Fruit fly (Drosophila melanogaster) whole organism, prepupa: Measurements from ENCODE around the gene ncd.

Source experiments
- Blimp-1 ChIP-seq: fragments of 200-800 bp; sonication (Bioruptor generic); optimal IDR thresholded peaks from 3 replicates; lab custom pipeline; 2017; ENCODE audit warnings: missing biosample characterization, missing genetic modification characterization, mild to moderate bottlenecking, moderate library complexity, missing genetic modification reagents
- CG10669 ChIP-seq: fragments of 200-800 bp; sonication (Bioruptor generic); optimal IDR thresholded peaks from 3 replicates; lab custom pipeline; 2018; ENCODE audit warnings: missing biosample characterization, mild to moderate bottlenecking, missing genetic modification characterization, moderate library complexity
- CG11294 ChIP-seq: fragments of 200-800 bp; sonication (Bioruptor generic); IDR thresholded peaks from 2 replicates; pipeline ENCODE4 v1.3.6; 2022; ENCODE audit warnings: missing biosample characterization, missing genetic modification characterization
- CG11762 ChIP-seq: fragments of 200-800 bp; sonication (Bioruptor generic); optimal IDR thresholded peaks from 3 replicates; lab custom pipeline; 2016; ENCODE audit warnings: missing biosample characterization, missing genetic modification characterization; ENCODE audit not compliant: insufficient read depth
- CG1621 ChIP-seq: fragments of 200-800 bp; sonication (Bioruptor generic); optimal IDR thresholded peaks from 3 replicates; lab custom pipeline; 2018; ENCODE audit warnings: missing biosample characterization, mild to moderate bottlenecking, missing genetic modification characterization
- CG16779 ChIP-seq: fragments of 200-800 bp; sonication (Bioruptor generic); optimal IDR thresholded peaks from 3 replicates; lab custom pipeline; 2017; ENCODE audit warnings: missing biosample characterization, mild to moderate bottlenecking, missing genetic modification characterization
- CG3032 ChIP-seq: fragments of 200-800 bp; optimal IDR thresholded peaks from 2 replicates; lab custom pipeline; 2019; ENCODE audit warnings: missing biosample characterization, mild to moderate bottlenecking, missing genetic modification characterization, moderate library complexity
- CG31627 ChIP-seq: fragments of 200-800 bp; sonication (Bioruptor generic); optimal IDR thresholded peaks from 3 replicates; lab custom pipeline; 2016; ENCODE audit warnings: missing biosample characterization, missing genetic modification characterization
- CG34406 ChIP-seq: fragments of 200-800 bp; sonication (Bioruptor generic); optimal IDR thresholded peaks from 3 replicates; lab custom pipeline; 2016; ENCODE audit warnings: missing biosample characterization, missing genetic modification characterization
- CG3919 ChIP-seq: fragments of 200-800 bp; sonication (Bioruptor generic); optimal IDR thresholded peaks from 3 replicates; lab custom pipeline; 2016; ENCODE audit warnings: missing biosample characterization, missing genetic modification characterization
- CG4318 ChIP-seq: fragments of 200-800 bp; sonication (Bioruptor generic); optimal IDR thresholded peaks from 3 replicates; lab custom pipeline; 2017; ENCODE audit warnings: missing biosample characterization, mild to moderate bottlenecking, missing genetic modification characterization
- CG6163 ChIP-seq: fragments of 200-800 bp; sonication (Bioruptor generic); IDR thresholded peaks from 3 replicates; pipeline ENCODE4 v1.3.6; 2022; ENCODE audit warnings: missing biosample characterization, missing genetic modification characterization
- CG6276 ChIP-seq: fragments of 200-800 bp; sonication (Bioruptor generic); optimal IDR thresholded peaks from 2 replicates; lab custom pipeline; 2017; ENCODE audit warnings: missing biosample characterization, mild to moderate bottlenecking, missing genetic modification characterization
- CG6792 ChIP-seq: fragments of 200-800 bp; sonication (Bioruptor generic); optimal IDR thresholded peaks from 3 replicates; lab custom pipeline; 2016; ENCODE audit warnings: missing biosample characterization, missing genetic modification characterization
- CG6808 ChIP-seq: fragments of 200-800 bp; sonication (Bioruptor generic); optimal IDR thresholded peaks from 3 replicates; lab custom pipeline; 2017; ENCODE audit warnings: missing biosample characterization, missing genetic modification characterization, mild to moderate bottlenecking, moderate library complexity, missing genetic modification reagents
- CG8119 ChIP-seq: fragments of 200-800 bp; sonication (Bioruptor generic); IDR thresholded peaks from 3 replicates; pipeline ENCODE4 v1.3.6; 2022; ENCODE audit warnings: missing biosample characterization, missing genetic modification characterization
- CG8319 ChIP-seq: fragments of 200-800 bp; sonication (Bioruptor generic); optimal IDR thresholded peaks from 3 replicates; lab custom pipeline; 2016; ENCODE audit warnings: missing biosample characterization, missing genetic modification characterization
- CG8632 ChIP-seq: fragments of 200-800 bp; sonication (Bioruptor generic); optimal IDR thresholded peaks from 3 replicates; lab custom pipeline; 2016; ENCODE audit warnings: missing biosample characterization, missing genetic modification characterization
- CG9139 ChIP-seq: fragments of 200-800 bp; sonication (Bioruptor generic); optimal IDR thresholded peaks from 3 replicates; lab custom pipeline; 2017; ENCODE audit warnings: missing biosample characterization, mild to moderate bottlenecking, missing genetic modification characterization
- Eip75B ChIP-seq: fragments of 200-800 bp; sonication (Bioruptor generic); optimal IDR thresholded peaks from 3 replicates; lab custom pipeline; 2016; ENCODE audit warnings: missing biosample characterization, missing genetic modification characterization
- Eip93F ChIP-seq: fragments of 200-800 bp; sonication (Bioruptor generic); optimal IDR thresholded peaks from 2 replicates; lab custom pipeline; 2016; ENCODE audit warnings: missing biosample characterization, mild to moderate bottlenecking, missing genetic modification characterization
- Ets21C ChIP-seq: fragments of 200-800 bp; sonication (Bioruptor generic); optimal IDR thresholded peaks from 3 replicates; lab custom pipeline; 2016; ENCODE audit warnings: missing biosample characterization, missing genetic modification characterization
- Ets96B ChIP-seq: fragments of 200-800 bp; optimal IDR thresholded peaks from 2 replicates; lab custom pipeline; 2019; ENCODE audit warnings: missing biosample characterization, mild to moderate bottlenecking, missing genetic modification characterization, moderate library complexity
- Gug ChIP-seq: fragments of 200-800 bp; sonication (Bioruptor generic); IDR thresholded peaks from 2 replicates; pipeline ENCODE4 v1.3.6; 2022; ENCODE audit warnings: missing biosample characterization, missing genetic modification characterization
- Hr38 ChIP-seq: sonication (Bioruptor generic); optimal IDR thresholded peaks from 2 replicates; lab custom pipeline; 2016; ENCODE audit warnings: missing biosample characterization, missing genetic modification characterization
- Hr4 ChIP-seq: fragments of 200-800 bp; sonication (Bioruptor generic); optimal IDR thresholded peaks from 3 replicates; lab custom pipeline; 2016; ENCODE audit warnings: missing biosample characterization, missing genetic modification characterization
- Lpt ChIP-seq: fragments of 200-800 bp; sonication (Bioruptor generic); optimal IDR thresholded peaks from 3 replicates; lab custom pipeline; 2016; ENCODE audit warnings: missing biosample characterization, missing genetic modification characterization
- Met ChIP-seq: fragments of 200-800 bp; sonication (Bioruptor generic); optimal IDR thresholded peaks from 3 replicates; lab custom pipeline; 2016; ENCODE audit warnings: missing biosample characterization, missing genetic modification characterization
- OdsH ChIP-seq: fragments of 200-800 bp; sonication (Bioruptor generic); optimal IDR thresholded peaks from 3 replicates; lab custom pipeline; 2016; ENCODE audit warnings: missing biosample characterization, missing genetic modification characterization
- Smox ChIP-seq: fragments of 200-800 bp; sonication (Bioruptor generic); optimal IDR thresholded peaks from 3 replicates; lab custom pipeline; 2016; ENCODE audit warnings: missing biosample characterization, missing genetic modification characterization
- Sox102F ChIP-seq: fragments of 200-800 bp; sonication (Bioruptor generic); optimal IDR thresholded peaks from 2 replicates; lab custom pipeline; 2016; ENCODE audit warnings: missing biosample characterization, mild to moderate bottlenecking, missing genetic modification characterization
- acj6 ChIP-seq: fragments of 200-800 bp; sonication (Bioruptor generic); optimal IDR thresholded peaks from 3 replicates; lab custom pipeline; 2016; ENCODE audit warnings: missing biosample characterization, missing genetic modification characterization
- cyc ChIP-seq: fragments of 200-800 bp; sonication (Bioruptor generic); optimal IDR thresholded peaks from 3 replicates; lab custom pipeline; 2016; ENCODE audit warnings: missing biosample characterization, missing genetic modification characterization
- dac ChIP-seq: fragments of 200-800 bp; sonication (Bioruptor generic); optimal IDR thresholded peaks from 2 replicates; lab custom pipeline; 2017; ENCODE audit warnings: missing biosample characterization, mild to moderate bottlenecking, missing genetic modification characterization
- dsx ChIP-seq: fragments of 200-800 bp; optimal IDR thresholded peaks from 3 replicates; lab custom pipeline; 2019; ENCODE audit warnings: missing biosample characterization, mild to moderate bottlenecking, missing genetic modification characterization, moderate library complexity; ENCODE audit not compliant: poor library complexity, severe bottlenecking
- eg ChIP-seq: fragments of 200-800 bp; sonication (Bioruptor generic); IDR thresholded peaks from 3 replicates; pipeline ENCODE4 v1.3.6; 2022; ENCODE audit warnings: missing biosample characterization, missing genetic modification characterization
- esn ChIP-seq: fragments of 200-800 bp; sonication (Bioruptor generic); optimal IDR thresholded peaks from 2 replicates; lab custom pipeline; 2016; ENCODE audit warnings: missing biosample characterization, mild to moderate bottlenecking, missing genetic modification characterization, moderate library complexity
- fd59A ChIP-seq: fragments of 200-800 bp; sonication (Bioruptor generic); optimal IDR thresholded peaks from 2 replicates; lab custom pipeline; 2017; ENCODE audit warnings: missing biosample characterization, mild to moderate bottlenecking, missing genetic modification characterization, missing genetic modification reagents
- fd85E ChIP-seq: fragments of 200-800 bp; sonication (Bioruptor generic); optimal IDR thresholded peaks from 3 replicates; lab custom pipeline; 2016; ENCODE audit warnings: missing biosample characterization, missing genetic modification characterization
- fkh ChIP-seq: fragments of 200-800 bp; sonication (Bioruptor generic); optimal IDR thresholded peaks from 3 replicates; lab custom pipeline; 2017; ENCODE audit warnings: missing biosample characterization, mild to moderate bottlenecking, missing genetic modification characterization, moderate library complexity
- lz ChIP-seq: fragments of 200-800 bp; sonication (Bioruptor generic); optimal IDR thresholded peaks from 3 replicates; lab custom pipeline; 2016; ENCODE audit warnings: missing biosample characterization, missing genetic modification characterization
- net ChIP-seq: fragments of 200-800 bp; sonication (Bioruptor generic); optimal IDR thresholded peaks from 3 replicates; lab custom pipeline; 2016; ENCODE audit warnings: missing biosample characterization, missing genetic modification characterization
- pdm3 ChIP-seq: fragments of 200-800 bp; sonication (Bioruptor generic); optimal IDR thresholded peaks from 3 replicates; lab custom pipeline; 2016; ENCODE audit warnings: missing biosample characterization, missing genetic modification characterization
- salr ChIP-seq, 2 experiments: fragments of 200-800 bp; sonication (Bioruptor generic); optimal IDR thresholded peaks; 3 replicates each; lab custom pipeline; 2016 to 2018; ENCODE audit warnings: missing biosample characterization in 2 of 2, missing genetic modification characterization in 2 of 2, mild to moderate bottlenecking in 1 of 2
- spab ChIP-seq: fragments of 200-800 bp; sonication (Bioruptor generic); optimal IDR thresholded peaks from 2 replicates; lab custom pipeline; 2017; ENCODE audit warnings: missing biosample characterization, mild to moderate bottlenecking, missing genetic modification characterization, missing genetic modification reagents
- ss ChIP-seq, 2 experiments: fragments of 200-800 bp; sonication (Bioruptor generic); optimal IDR thresholded peaks; 2 replicates in 1 of 2; 3 replicates in 1 of 2; lab custom pipeline; 2017 to 2018; ENCODE audit warnings: mild to moderate bottlenecking in 2 of 2, missing biosample characterization in 2 of 2, missing genetic modification characterization in 2 of 2, moderate library complexity in 1 of 2
- vri ChIP-seq: fragments of 200-800 bp; sonication (Bioruptor generic); optimal IDR thresholded peaks from 3 replicates; lab custom pipeline; 2016; ENCODE audit warnings: missing biosample characterization, mild to moderate bottlenecking, missing genetic modification characterization

The ncd gene

dm6 chr3R:29806682-29807393 is at the start of gene ncd, which contains the start of gene ca:
Gene ncd (minus strand): TSS chr3R:29807127.
Gene ca (plus strand): TSS chr3R:29806811.
- TF ChIP-seq eg (GFP tag; lab: Robert Waterston, UW) (0 out of 3 replicates have a peak, but pooled peaks have one; percentile 14), Blimp-1 (GFP tag; lab: Kevin White, UChicago) (no peak), CG31627 (GFP tag; lab: Kevin White, UChicago) (peak; percentile 15), CG9139 (no peak), CG3919 (GFP tag; lab: Kevin White, UChicago) (no peak), OdsH (GFP tag; lab: Kevin White, UChicago) (no peak), CG8319 (GFP tag; lab: Kevin White, UChicago) (no peak), Gug (GFP tag; lab: Robert Waterston, UW) (no peak), CG6792 (no peak)

- TF ChIP-seq CG31627 (GFP tag; lab: Kevin White, UChicago) (no peak), fkh (GFP tag; lab: Kevin White, UChicago) (no peak), CG11762 (GFP tag; lab: Kevin White, UChicago) (peak; percentile 5), Smox (GFP tag; lab: Kevin White, UChicago) (no peak), CG3032 (tag; lab: Kevin White, UChicago) (peak; percentile 67), CG11294 (GFP tag; lab: Robert Waterston, UW) (peak; percentile 50; the same call in 1 of the 2 replicates), salr (GFP tag; optimal IDR thresholded peaks at IDR 0.05; lab: Kevin White, UChicago) (peak in 1 of 2 experiments; percentile 65), CG6163 (peak; percentile 91), Met (GFP tag; lab: Kevin White, UChicago) (no peak), OdsH (GFP tag; lab: Kevin White, UChicago) (no peak), esn (GFP tag; lab: Kevin White, UChicago) (no peak), fd59A (GFP tag; lab: Kevin White, UChicago) (peak; percentile 61), Lpt (peak; percentile 48), dac (peak; percentile 86), acj6 (GFP tag; lab: Kevin White, UChicago) (no peak), Eip93F (GFP tag; lab: Kevin White, UChicago) (no peak), CG8632 (GFP tag; lab: Kevin White, UChicago) (peak; percentile 10), pdm3 (GFP tag; lab: Kevin White, UChicago) (no peak), Sox102F (GFP tag; lab: Kevin White, UChicago) (no peak), vri (GFP tag; lab: Kevin White, UChicago) (no peak), Eip75B (no peak), Gug (GFP tag; lab: Robert Waterston, UW) (peak; percentile 84), CG6276 (GFP tag; lab: Kevin White, UChicago) (no peak), lz (GFP tag; lab: Kevin White, UChicago) (no peak), cyc (GFP tag; lab: Kevin White, UChicago) (no peak), CG16779 (peak; percentile 9), spab (GFP tag; lab: Kevin White, UChicago) (no peak), Hr38 (GFP tag; lab: Kevin White, UChicago) (peak; percentile 22), CG9139 (no peak), ss (GFP tag; optimal IDR thresholded peaks at IDR 0.05; lab: Kevin White, UChicago) (no peak), fd85E (GFP tag; lab: Kevin White, UChicago) (no peak), Ets21C (GFP tag; lab: Kevin White, UChicago) (no peak), CG10669 (GFP tag; lab: Kevin White, UChicago) (no peak), CG1621 (tag; lab: Kevin White, UChicago) (peak; percentile 66), Ets96B (peak; percentile 64), net (GFP tag; lab: Kevin White, UChicago) (no peak), Hr4 (GFP tag; lab: Kevin White, UChicago) (peak; percentile 93), CG34406 (no peak), dsx (GFP tag; lab: Kevin White, UChicago) (peak; percentile 45), CG6792 (no peak), CG6808 (GFP tag; lab: Kevin White, UChicago) (no peak), CG8119 (peak; percentile 91), eg (GFP tag; lab: Robert Waterston, UW) (peak; percentile 91), CG4318 (peak; percentile 88)
These were observed 40.2 kb upstream of the ncd start for dm6 chr3R:29847126-29847525.
